Worm (Caenorhabditis elegans): ENCODE measurements around the gene T04F8.3.

DNA sequence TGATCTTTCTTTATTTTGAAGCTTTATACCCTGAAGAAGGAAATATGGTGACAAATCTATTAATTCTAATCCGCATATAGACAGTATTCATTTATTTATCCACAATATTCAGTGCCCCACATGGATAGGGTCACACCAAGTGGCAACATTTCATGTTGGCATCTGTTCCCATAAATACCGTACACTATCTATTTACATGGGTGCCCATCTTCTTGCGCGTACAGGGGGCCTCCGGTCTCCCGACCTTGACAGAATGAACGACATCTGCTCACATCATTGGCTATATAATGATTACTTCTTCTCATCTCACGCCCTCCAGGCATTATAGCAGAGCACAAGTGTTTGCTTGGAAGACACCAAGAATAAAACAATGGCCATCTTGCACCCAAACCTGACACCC is 17.1 kb downstream of the T04F8.3 start:
- TF ChIP-seq fos-1 (tag; optimal IDR thresholded peaks at IDR 0.05): no peak
- no peak for TF ChIP-seq F49E8.2 (tag; optimal IDR thresholded peaks at IDR 0.05; ENCODE audit: borderline replicate concordance)
- TF ChIP-seq nhr-76 (tag; optimal IDR thresholded peaks at IDR 0.05): no peak
- TF ChIP-seq skn-1 (tag; optimal IDR thresholded peaks at IDR 0.05): no peak
- no peak for TF ChIP-seq ces-1 (GFP tag; optimal IDR thresholded peaks at IDR 0.05)
- no peak for TF ChIP-seq mdl-1 (tag; optimal IDR thresholded peaks at IDR 0.05)
- no peak for TF ChIP-seq snpc-4 (tag; optimal IDR thresholded peaks at IDR 0.05)
- no peak for TF ChIP-seq pha-4 (GFP tag; IDR thresholded peaks at IDR 0.05)
- no peak for TF ChIP-seq pha-4 (tag; optimal IDR thresholded peaks at IDR 0.05)
- no peak for TF ChIP-seq nhr-48 (tag; optimal IDR thresholded peaks at IDR 0.05)
- no peak for TF ChIP-seq nhr-10 (tag; optimal IDR thresholded peaks at IDR 0.05)
- no peak for TF ChIP-seq mep-1 (tag; optimal IDR thresholded peaks at IDR 0.05)
- TF ChIP-seq nhr-111 (GFP tag; optimal IDR thresholded peaks at IDR 0.05): no peak

All from whole organism, L4 larva.